Worm (Caenorhabditis elegans): Measurements from ENCODE around the gene cox-14.
A peak's percentile ranks its signal among the peaks of the same experiment; 100 is the strongest.

cox-14 gene

DNA sequence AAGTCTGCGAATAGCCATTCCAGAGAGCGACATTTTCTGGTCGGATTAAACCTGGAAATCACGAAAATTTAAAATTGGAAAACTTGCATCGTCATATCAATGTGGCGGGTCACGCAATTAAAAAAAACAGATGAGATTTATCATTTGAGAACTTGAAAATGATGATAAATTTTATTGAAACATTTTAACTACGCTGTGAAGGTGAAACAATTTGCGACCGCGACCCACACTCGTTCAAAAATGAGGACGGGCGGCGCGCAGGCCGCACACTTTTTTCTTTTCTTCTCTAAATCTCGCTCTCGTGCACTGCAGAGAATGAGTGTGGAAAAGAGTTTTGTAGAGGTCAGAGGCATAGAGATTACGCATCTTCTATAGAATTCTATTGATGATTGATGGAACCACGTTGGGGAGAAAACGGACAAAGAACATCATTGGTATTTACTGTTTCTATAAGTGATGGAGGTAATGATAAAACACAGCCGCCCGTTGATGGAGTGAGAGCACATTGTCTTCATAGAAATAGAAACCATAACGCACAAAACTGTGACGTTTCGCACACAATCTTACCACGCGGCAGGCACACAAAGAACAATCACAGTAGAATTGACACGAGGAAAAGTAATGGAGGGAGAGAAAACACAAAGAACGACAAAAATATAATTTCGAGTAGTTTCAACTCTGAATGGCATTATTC lies 2.0 kb upstream of the cox-14 start, which contains the start of gene cts-1:
Gene cts-1, minus strand, starts transcription at position 51 of the 694 bp plus-strand sequence.
- TF ChIP-seq unc-55 (GFP tag; optimal IDR thresholded peaks at IDR 0.05), result peak; percentile 10
- TF ChIP-seq ceh-19 (GFP tag; optimal IDR thresholded peaks at IDR 0.05), result no peak
- TF ChIP-seq T23F11.4 (GFP tag; optimal IDR thresholded peaks at IDR 0.05), result no peak
- TF ChIP-seq ahr-1 (tag; optimal IDR thresholded peaks at IDR 0.05), result no peak
- TF ChIP-seq fax-1 (tag; optimal IDR thresholded peaks at IDR 0.05), result no peak
- TF ChIP-seq sox-4 (tag; optimal IDR thresholded peaks at IDR 0.05), result no peak
- TF ChIP-seq pha-2 (tag; optimal IDR thresholded peaks at IDR 0.05), result no peak
- no peak for TF ChIP-seq pat-9 (tag; optimal IDR thresholded peaks at IDR 0.05)
- peak; percentile 48 for TF ChIP-seq dve-1 (tag; optimal IDR thresholded peaks at IDR 0.05)
- TF ChIP-seq mec-3 (tag; optimal IDR thresholded peaks at IDR 0.05; ENCODE audit: borderline replicate concordance), result no peak
- TF ChIP-seq K09A11.1 (tag; optimal IDR thresholded peaks at IDR 0.05; ENCODE audit: insufficient read depth), result no peak
- TF ChIP-seq ztf-16 (tag; optimal IDR thresholded peaks at IDR 0.05), result no peak
- TF ChIP-seq K02D7.2 (tag; optimal IDR thresholded peaks at IDR 0.05), result no peak
- peak; percentile 49 for TF ChIP-seq elt-2 (tag; optimal IDR thresholded peaks at IDR 0.05)
- TF ChIP-seq ceh-18 (tag; optimal IDR thresholded peaks at IDR 0.05), result peak; percentile 72
- TF ChIP-seq sdc-2 (tag; optimal IDR thresholded peaks at IDR 0.05), result no peak
- no peak for TF ChIP-seq ttx-3 (tag; optimal IDR thresholded peaks at IDR 0.05)
- peak; percentile 56 for TF ChIP-seq rnt-1 (tag; optimal IDR thresholded peaks at IDR 0.05)
- TF ChIP-seq lin-11 (tag; optimal IDR thresholded peaks at IDR 0.05), result no peak
- TF ChIP-seq pqm-1 (tag; optimal IDR thresholded peaks at IDR 0.05), result peak; percentile 50
- TF ChIP-seq tbx-2 (tag; optimal IDR thresholded peaks at IDR 0.05), result peak; percentile 74
- TF ChIP-seq npax-4 (tag; optimal IDR thresholded peaks at IDR 0.05), result no peak
- peak; percentile 21 for TF ChIP-seq F13H6.1 (tag; optimal IDR thresholded peaks at IDR 0.05)
- TF ChIP-seq pros-1 (tag; optimal IDR thresholded peaks at IDR 0.05), result no peak
- TF ChIP-seq sox-2 (GFP tag; IDR thresholded peaks at IDR 0.05), result no peak
- TF ChIP-seq Y22D7AL.16 (tag; optimal IDR thresholded peaks at IDR 0.05), result no peak
- TF ChIP-seq ceh-31 (tag; optimal IDR thresholded peaks at IDR 0.05), result no peak
- TF ChIP-seq eyg-1 (tag; optimal IDR thresholded peaks at IDR 0.05), result no peak
- peak; percentile 60 for TF ChIP-seq nfya-1 (tag; optimal IDR thresholded peaks at IDR 0.05)
- no peak for TF ChIP-seq pha-4 (tag; optimal IDR thresholded peaks at IDR 0.05)
- TF ChIP-seq ets-4 (tag; optimal IDR thresholded peaks at IDR 0.05), result no peak
- no peak for TF ChIP-seq ceh-22 (tag; optimal IDR thresholded peaks at IDR 0.05)
- TF ChIP-seq ref-2 (tag; optimal IDR thresholded peaks at IDR 0.05), result no peak
- TF ChIP-seq che-1 (tag; optimal IDR thresholded peaks at IDR 0.05), result no peak
- TF ChIP-seq madf-2 (tag; optimal IDR thresholded peaks at IDR 0.05), result no peak
- TF ChIP-seq C08G9.2 (tag; optimal IDR thresholded peaks at IDR 0.05), result no peak
- no peak for TF ChIP-seq ceh-14 (tag; optimal IDR thresholded peaks at IDR 0.05)
- TF ChIP-seq lim-6 (tag; optimal IDR thresholded peaks at IDR 0.05), result no peak
- TF ChIP-seq unc-42 (tag; optimal IDR thresholded peaks at IDR 0.05), result no peak
- no peak for TF ChIP-seq ceh-45 (GFP tag; IDR thresholded peaks at IDR 0.05)
- TF ChIP-seq zip-5 (tag; optimal IDR thresholded peaks at IDR 0.05), result no peak
- no peak for TF ChIP-seq C38D4.7 (GFP tag; optimal IDR thresholded peaks at IDR 0.05)
- no peak for TF ChIP-seq pax-1 (tag; optimal IDR thresholded peaks at IDR 0.05)
- TF ChIP-seq hlh-30 (tag; optimal IDR thresholded peaks at IDR 0.05; ENCODE audit: insufficient read depth), result peak; percentile 3
- no peak for TF ChIP-seq nhr-11 (tag; optimal IDR thresholded peaks at IDR 0.05)
